Fruit fly (Drosophila melanogaster): ENCODE measurements around the gene Gale.

- TF ChIP-seq Dll (optimal IDR thresholded peaks at IDR 0.05) (no peak), usp (GFP tag; optimal IDR thresholded peaks at IDR 0.05) (no peak), psq (optimal IDR thresholded peaks at IDR 0.05) (no peak)
These were observed 24.8 kb upstream of the Gale start for dm6 chr3L:623556-623955.

Data from whole organism.